Fruit fly (Drosophila melanogaster): Measurements from ENCODE around the gene CG6833.

Gene CG6833

dm6 chr3L:14004963-14005458 lies 46.0 kb upstream of the CG6833 start (continued):
- TF ChIP-seq CG7357 (GFP tag; IDR thresholded peaks at IDR 0.05), result peak; percentile 82
- TF ChIP-seq kah (GFP tag; optimal IDR thresholded peaks at IDR 0.05), result peak; percentile 89
- no peak for TF ChIP-seq CG13287 (GFP tag; IDR thresholded peaks at IDR 0.05; ENCODE audit: partially characterized antibody)
- TF ChIP-seq CG30020 (tag; optimal IDR thresholded peaks at IDR 0.05), result peak; percentile 69
- TF ChIP-seq Ptx1 (GFP tag; IDR thresholded peaks at IDR 0.05), result peak; percentile 91
- TF ChIP-seq CG15269 (tag; optimal IDR thresholded peaks at IDR 0.05), result peak; percentile 98
- peak; percentile 98 for TF ChIP-seq Aef1 (GFP tag; IDR thresholded peaks at IDR 0.05)
- no peak for TF ChIP-seq tll (GFP tag; optimal IDR thresholded peaks at IDR 0.05)
- TF ChIP-seq CG5245 (GFP tag; optimal IDR thresholded peaks at IDR 0.05), result peak; percentile 92
- peak; percentile 91 for TF ChIP-seq CG18764 (GFP tag; optimal IDR thresholded peaks at IDR 0.05)
- TF ChIP-seq Atf3 (GFP tag; optimal IDR thresholded peaks at IDR 0.05), result peak; percentile 93
- TF ChIP-seq H15 (GFP tag; IDR thresholded peaks at IDR 0.05), result peak; percentile 96
- TF ChIP-seq hkb (optimal IDR thresholded peaks at IDR 0.05), result no peak
- TF ChIP-seq hkb (GFP tag; IDR thresholded peaks at IDR 0.05), result peak; percentile 97
- TF ChIP-seq prd (optimal IDR thresholded peaks at IDR 0.05), result no peak
- peak; percentile 93 for TF ChIP-seq prd (GFP tag; IDR thresholded peaks at IDR 0.05)
- TF ChIP-seq Xbp1 (GFP tag; optimal IDR thresholded peaks at IDR 0.05), result peak; percentile 97
- TF ChIP-seq NFAT (GFP tag; IDR thresholded peaks at IDR 0.05), result peak; percentile 90
- TF ChIP-seq luna (GFP tag; optimal IDR thresholded peaks at IDR 0.05), result peak; percentile 50
- no peak for TF ChIP-seq cad (GFP tag; optimal IDR thresholded peaks at IDR 0.05)
- peak; percentile 97 for TF ChIP-seq ind (GFP tag; optimal IDR thresholded peaks at IDR 0.05)
- TF ChIP-seq pnt (GFP tag; optimal IDR thresholded peaks at IDR 0.05), result peak; percentile 95
- TF ChIP-seq NC2β (GFP tag; optimal IDR thresholded peaks at IDR 0.05), result peak; percentile 92
- TF ChIP-seq Trl (optimal IDR thresholded peaks at IDR 0.05), result no peak
- peak; percentile 96 for TF ChIP-seq Trl (GFP tag; optimal IDR thresholded peaks at IDR 0.05)
- TF ChIP-seq CG33213 (GFP tag; optimal IDR thresholded peaks at IDR 0.05), result peak; percentile 94
- peak; percentile 76 for TF ChIP-seq CG18262 (tag; optimal IDR thresholded peaks at IDR 0.05)
- TF ChIP-seq dysf (GFP tag; IDR thresholded peaks at IDR 0.05), result peak; percentile 95
- peak; percentile 78 for TF ChIP-seq TFAM (GFP tag; optimal IDR thresholded peaks at IDR 0.05)
- peak; percentile 89 for TF ChIP-seq danr (GFP tag; IDR thresholded peaks at IDR 0.05)
- peak; percentile 72 for TF ChIP-seq CG7928 (GFP tag; optimal IDR thresholded peaks at IDR 0.05)
- peak; percentile 65 for TF ChIP-seq B-H2 (GFP tag; optimal IDR thresholded peaks at IDR 0.05)
- peak; percentile 94 for TF ChIP-seq CG11723 (GFP tag; optimal IDR thresholded peaks at IDR 0.05)
- peak; percentile 93 for TF ChIP-seq HHEX (GFP tag; optimal IDR thresholded peaks at IDR 0.05)
- TF ChIP-seq CG17328 (GFP tag; IDR thresholded peaks at IDR 0.05), result peak; percentile 97
- TF ChIP-seq CG11398 (GFP tag; optimal IDR thresholded peaks at IDR 0.05), result peak; percentile 90
- TF ChIP-seq nom (GFP tag; optimal IDR thresholded peaks at IDR 0.05), result peak; percentile 93
- no peak for TF ChIP-seq grn (GFP tag; optimal IDR thresholded peaks at IDR 0.05)
- peak; percentile 35; the same call in 1 of the 2 replicates for TF ChIP-seq bbx (GFP tag; IDR thresholded peaks at IDR 0.05; ENCODE audit: partially characterized antibody)
- peak; percentile 92 for TF ChIP-seq CG7372 (GFP tag; IDR thresholded peaks at IDR 0.05)
- peak; percentile 94 for TF ChIP-seq Chrac-16 (GFP tag; optimal IDR thresholded peaks at IDR 0.05)
- peak; percentile 64; the same call in 1 of the 2 replicates for TF ChIP-seq Poxn (GFP tag; IDR thresholded peaks at IDR 0.05)
- TF ChIP-seq row (GFP tag; IDR thresholded peaks at IDR 0.05), result peak; percentile 98
- TF ChIP-seq Hmx (GFP tag; optimal IDR thresholded peaks at IDR 0.05), result peak; percentile 88
- TF ChIP-seq kay (GFP tag; optimal IDR thresholded peaks at IDR 0.05), result peak; percentile 91
- TF ChIP-seq CG17802 (tag; optimal IDR thresholded peaks at IDR 0.05), result peak; percentile 81
- TF ChIP-seq CG31388 (GFP tag; optimal IDR thresholded peaks at IDR 0.05), result peak; percentile 91
- peak; percentile 73 for TF ChIP-seq Deaf1 (tag; optimal IDR thresholded peaks at IDR 0.05)
- peak; percentile 58 for TF ChIP-seq Spps (tag; optimal IDR thresholded peaks at IDR 0.05)
- peak; percentile 97 for TF ChIP-seq Ada2b (GFP tag; IDR thresholded peaks at IDR 0.05)
- peak; percentile 85 for TF ChIP-seq CG8281 (tag; optimal IDR thresholded peaks at IDR 0.05)
- peak; percentile 90 for TF ChIP-seq onecut (GFP tag; IDR thresholded peaks at IDR 0.05)

All from whole organism, embryonic.